Worm (Caenorhabditis elegans): ENCODE data around the gene Y57A10A.24.

Y57A10A.24 gene

DNA sequence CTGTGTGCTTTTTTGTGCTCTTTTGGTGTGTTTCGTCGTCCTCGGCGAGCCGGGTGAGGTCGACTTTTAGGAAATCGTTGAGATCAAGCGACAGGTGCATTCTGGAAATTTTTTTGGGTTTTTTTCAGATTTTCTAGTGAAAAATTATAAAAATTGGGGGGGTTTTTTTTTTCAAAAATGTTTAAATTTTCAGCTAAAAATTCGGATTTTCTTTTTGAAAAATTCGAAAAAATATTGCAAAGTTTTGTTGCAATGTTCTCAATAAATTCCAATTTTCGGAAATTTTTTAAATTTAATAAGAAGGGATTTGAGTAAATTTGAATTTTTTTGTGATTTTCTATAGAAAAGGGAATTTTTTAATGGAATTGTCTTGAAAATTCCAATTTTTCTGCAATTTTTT lies 32.2 kb downstream of the Y57A10A.24 start, which contains the start of gene Y57A10A.27:
Gene Y57A10A.27 (minus strand): TSS at position 101 of the 400 bp plus-strand sequence.
- TF ChIP-seq sox-4 (tag; optimal IDR thresholded peaks at IDR 0.05), result no peak

DNA sequence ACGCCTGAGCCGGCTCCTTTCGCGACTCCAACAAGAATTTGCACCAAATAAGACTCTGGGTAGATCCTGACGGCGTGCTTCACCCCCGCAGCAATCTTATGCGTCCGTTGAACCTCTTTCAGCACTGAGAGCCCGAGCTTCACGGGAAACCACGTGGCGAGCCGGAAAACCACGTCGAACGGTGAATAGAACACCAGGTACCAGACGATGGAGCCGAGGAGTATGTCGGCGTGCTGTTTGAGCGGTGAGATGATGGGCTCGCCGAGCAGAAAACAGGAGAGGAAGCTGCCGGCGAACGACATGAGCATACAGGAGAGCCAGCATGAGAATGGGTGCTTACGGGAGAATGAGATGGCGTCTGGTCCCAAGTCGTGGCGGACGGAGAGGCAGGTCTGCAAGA lies 35.9 kb downstream of the Y57A10A.24 start:
- no peak for TF ChIP-seq madf-2 (tag; optimal IDR thresholded peaks at IDR 0.05)
- no peak for TF ChIP-seq ceh-31 (tag; optimal IDR thresholded peaks at IDR 0.05)
- no peak for TF ChIP-seq pha-2 (tag; optimal IDR thresholded peaks at IDR 0.05)
- no peak for TF ChIP-seq hlh-13 (GFP tag; optimal IDR thresholded peaks at IDR 0.05)
- no peak for TF ChIP-seq sdc-2 (tag; optimal IDR thresholded peaks at IDR 0.05)
- no peak for TF ChIP-seq che-1 (tag; optimal IDR thresholded peaks at IDR 0.05)
- TF ChIP-seq ama-1 (optimal IDR thresholded peaks at IDR 0.05), result no peak

DNA sequence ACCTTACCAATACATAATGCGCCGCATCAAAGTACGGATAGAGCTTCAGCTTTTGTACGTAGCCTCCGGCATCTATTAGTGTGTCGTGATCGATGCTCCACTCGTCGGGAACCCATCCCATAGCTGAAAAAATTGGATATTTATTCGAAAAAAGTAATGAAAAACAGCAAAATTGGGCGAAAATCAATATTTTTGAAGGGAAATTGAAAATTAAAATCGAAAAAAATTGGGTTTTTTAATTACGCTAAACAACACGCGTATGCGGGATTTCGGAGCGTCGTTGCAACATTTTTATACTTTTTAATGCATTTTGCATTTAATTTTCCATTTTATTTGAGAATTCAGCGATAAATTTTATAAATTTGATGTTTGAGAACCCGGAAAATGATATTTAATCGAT lies 36.5 kb downstream of the Y57A10A.24 start, which contains the start of the genes tric-1B.2 and Y57A10A.29:
Gene tric-1B.2 (minus strand): TSS at position 129 of the 400 bp plus-strand sequence.
Gene Y57A10A.29 (plus strand): TSS at position 303 of the 400 bp plus-strand sequence.
- TF ChIP-seq hlh-30 (tag; optimal IDR thresholded peaks at IDR 0.05; ENCODE audit: insufficient read depth), result no peak
- no peak for TF ChIP-seq rnt-1 (tag; optimal IDR thresholded peaks at IDR 0.05)
- no peak for TF ChIP-seq tbx-7 (tag; optimal IDR thresholded peaks at IDR 0.05)
- no peak for TF ChIP-seq sox-4 (tag; optimal IDR thresholded peaks at IDR 0.05)
- peak; percentile 61 for TF ChIP-seq unc-42 (tag; optimal IDR thresholded peaks at IDR 0.05)
- TF ChIP-seq unc-55 (GFP tag; optimal IDR thresholded peaks at IDR 0.05), result no peak
- no peak for TF ChIP-seq elt-4 (tag; optimal IDR thresholded peaks at IDR 0.05)
- no peak for TF ChIP-seq dmd-4 (tag; optimal IDR thresholded peaks at IDR 0.05; ENCODE audit: borderline replicate concordance)

DNA sequence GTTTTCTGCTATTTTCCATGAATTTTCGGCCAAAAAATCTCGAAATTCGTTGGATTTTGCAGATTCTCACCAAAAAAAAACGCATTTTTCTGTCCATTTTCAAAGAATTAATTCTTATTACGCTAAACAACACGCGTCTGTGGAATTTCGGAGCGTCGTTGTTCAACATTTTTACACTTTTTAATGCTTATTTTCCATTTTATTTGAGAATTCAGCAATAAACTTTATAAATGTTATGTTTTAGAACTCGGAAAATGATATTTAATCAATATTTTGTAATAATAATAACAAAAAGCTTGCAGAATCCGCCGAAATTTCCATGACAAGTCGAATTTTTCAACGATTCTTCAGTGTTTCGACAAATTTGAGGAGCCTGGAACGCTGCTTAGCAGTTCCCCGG lies 37.6 kb downstream of the Y57A10A.24 start, which contains the start of gene ife-5:
Gene ife-5 (plus strand): TSS at position 301 of the 400 bp plus-strand sequence.
- no peak for TF ChIP-seq zip-5 (tag; optimal IDR thresholded peaks at IDR 0.05)
- no peak for TF ChIP-seq tbx-2 (tag; optimal IDR thresholded peaks at IDR 0.05)
- TF ChIP-seq madf-2 (tag; optimal IDR thresholded peaks at IDR 0.05), result no peak
- TF ChIP-seq ttx-3 (tag; optimal IDR thresholded peaks at IDR 0.05), result no peak
- no peak for TF ChIP-seq tbx-7 (tag; optimal IDR thresholded peaks at IDR 0.05)
- TF ChIP-seq fax-1 (tag; optimal IDR thresholded peaks at IDR 0.05), result no peak
- no peak for TF ChIP-seq pqm-1 (tag; optimal IDR thresholded peaks at IDR 0.05)

DNA sequence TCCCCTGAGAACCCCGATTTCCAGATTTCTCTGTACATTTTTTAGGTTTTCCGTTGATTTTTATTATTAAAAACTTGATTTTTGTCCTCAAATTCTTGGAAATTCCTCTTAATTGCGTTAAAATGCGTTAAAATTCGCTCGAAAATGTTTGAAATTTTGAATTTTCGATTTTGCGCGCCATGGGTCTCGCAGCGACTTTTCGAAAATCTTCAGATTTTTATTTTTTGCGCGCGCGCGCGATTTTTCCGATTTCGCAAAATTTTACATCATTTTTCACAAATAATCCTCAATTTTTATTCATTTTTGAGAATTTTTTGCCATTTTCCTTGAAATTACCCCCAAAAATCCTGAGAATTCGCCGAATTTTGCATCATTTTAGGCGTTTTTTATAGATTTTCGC lies 41.3 kb downstream of the Y57A10A.24 start:
- TF ChIP-seq ceh-2 (tag; optimal IDR thresholded peaks at IDR 0.05) (no peak), pqm-1 (tag; optimal IDR thresholded peaks at IDR 0.05) (no peak), unc-42 (tag; optimal IDR thresholded peaks at IDR 0.05) (no peak), ceh-48 (tag; optimal IDR thresholded peaks at IDR 0.05) (no peak), pax-1 (tag; optimal IDR thresholded peaks at IDR 0.05) (no peak), nhr-232 (tag; optimal IDR thresholded peaks at IDR 0.05) (no peak)

DNA sequence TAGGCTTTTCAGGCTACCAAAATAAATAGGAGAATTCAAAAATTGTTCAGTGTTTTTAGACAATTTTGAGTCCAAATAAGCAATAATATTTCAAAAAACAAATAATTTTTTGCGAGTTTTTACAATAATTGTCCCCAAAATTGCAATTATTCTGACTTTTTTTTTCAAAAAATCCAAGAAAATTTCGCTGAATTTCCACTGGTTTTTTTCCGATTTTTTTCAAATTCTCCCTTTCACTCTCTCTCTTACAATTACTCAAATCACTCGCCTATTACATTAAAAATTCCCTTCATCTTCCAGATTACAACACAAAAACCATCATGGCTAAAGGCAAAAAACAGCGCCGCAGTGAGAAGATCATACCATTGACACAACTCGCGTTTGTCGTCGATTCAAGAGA lies 46.3 kb downstream of the Y57A10A.24 start, which contains the start of gene Y57A10A.31:
Gene Y57A10A.31 (plus strand): TSS at position 301 of the 400 bp plus-strand sequence.
- TF ChIP-seq pax-1 (tag; optimal IDR thresholded peaks at IDR 0.05), result no peak
- TF ChIP-seq K09A11.1 (tag; optimal IDR thresholded peaks at IDR 0.05; ENCODE audit: insufficient read depth), result no peak
- no peak for TF ChIP-seq C08G9.2 (tag; optimal IDR thresholded peaks at IDR 0.05)

DNA sequence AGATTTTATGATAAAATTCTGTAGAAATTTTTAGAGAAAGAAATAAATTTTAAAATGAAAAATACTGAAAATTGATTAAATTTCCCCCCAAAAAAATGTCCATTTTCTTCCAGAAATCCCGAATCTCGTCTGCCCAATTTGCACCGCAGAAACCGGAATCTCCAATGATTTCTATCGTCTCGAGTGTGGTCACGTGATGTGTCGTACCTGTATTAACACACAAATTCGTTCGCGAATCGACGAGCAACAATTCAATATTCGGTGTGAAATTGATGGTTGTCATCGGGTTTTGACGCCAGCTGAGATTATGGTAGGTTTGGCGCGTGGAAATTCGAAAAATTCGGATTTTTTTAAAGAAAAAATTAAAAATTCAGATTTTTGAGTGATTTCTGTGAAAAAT lies 53.8 kb downstream of the Y57A10A.24 start:
- no peak for TF ChIP-seq T23F11.4 (GFP tag; optimal IDR thresholded peaks at IDR 0.05)
- TF ChIP-seq hlh-30 (tag; optimal IDR thresholded peaks at IDR 0.05; ENCODE audit: insufficient read depth), result peak; percentile 60

All from whole organism, late embryonic.